Fruit fly (Drosophila melanogaster): ENCODE data around the gene CG12093.

CG12093 gene

DNA sequence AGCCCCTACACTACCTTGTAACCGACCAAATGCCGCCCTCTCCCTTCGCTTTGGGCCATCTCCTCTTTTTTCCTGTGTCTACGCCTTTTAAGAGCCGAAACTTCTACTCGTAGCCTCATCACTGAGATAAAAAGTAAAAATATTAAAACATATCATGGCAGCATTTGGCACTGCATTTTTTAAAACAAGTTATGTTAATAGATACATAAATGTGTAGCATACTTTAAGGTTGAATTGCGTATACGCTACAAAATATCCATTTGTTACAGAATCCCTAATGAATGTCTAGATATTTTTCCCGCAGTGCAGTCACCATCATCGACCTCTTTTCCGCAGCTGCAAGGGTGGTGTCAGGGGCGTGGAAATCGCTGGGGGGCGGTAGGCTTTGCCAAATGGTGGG lies 49.1 kb upstream of the CG12093 start (continued):
- TF ChIP-seq CG34422 (GFP tag; IDR thresholded peaks at IDR 0.05) (peak; percentile 44; the same call in 1 of the 3 replicates), CG3281 (GFP tag; optimal IDR thresholded peaks at IDR 0.05) (peak; percentile 41), Pdp1 (GFP tag; optimal IDR thresholded peaks at IDR 0.05) (peak in 1 of 2 experiments; percentile 17), Tbp (GFP tag; optimal IDR thresholded peaks at IDR 0.05) (no peak), Atf6 (GFP tag; IDR thresholded peaks at IDR 0.05) (peak; percentile 41; the same call in 1 of the 2 replicates), Adf1 (GFP tag; IDR thresholded peaks at IDR 0.05) (no peak; the same call in 1 of the 2 replicates), CG3847 (GFP tag; IDR thresholded peaks at IDR 0.05) (no peak), peb (GFP tag; IDR thresholded peaks at IDR 0.05) (0 out of 2 replicates have a peak, but pooled peaks have one; percentile 12), CG15073 (GFP tag; optimal IDR thresholded peaks at IDR 0.05) (no peak), CG4730 (GFP tag; IDR thresholded peaks at IDR 0.05) (no peak; the same call in 1 of the 2 replicates)

DNA sequence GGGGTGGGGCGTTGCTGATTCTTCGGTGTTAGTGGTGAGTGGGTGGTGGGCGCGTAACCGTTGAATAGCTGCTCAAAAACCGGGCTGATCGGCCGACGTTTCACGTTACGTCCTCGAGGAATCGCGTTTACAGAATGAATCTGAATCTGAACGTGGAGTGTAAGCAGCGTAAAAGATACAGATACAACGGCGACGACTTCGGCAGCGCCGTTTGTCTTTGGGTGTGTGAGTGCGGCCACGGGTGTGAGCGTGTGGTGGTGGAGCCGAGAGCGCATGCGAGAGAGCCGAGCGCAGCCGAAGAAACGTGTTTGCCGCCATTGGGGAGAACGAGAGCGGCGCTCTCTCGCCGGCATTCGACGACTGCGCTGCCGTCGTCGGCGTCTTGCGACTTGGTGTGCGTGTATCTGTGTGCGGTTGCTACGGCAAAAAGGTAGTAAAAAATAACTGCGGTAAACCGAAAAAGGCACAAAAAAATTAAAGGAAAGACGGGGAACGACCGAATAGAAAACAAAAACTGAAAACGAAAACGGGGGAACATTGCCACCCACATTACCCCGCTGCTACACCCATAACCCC lies 47.2 kb upstream of the CG12093 start:
- TF ChIP-seq Rx (GFP tag; IDR thresholded peaks at IDR 0.05) (no peak), H2.0 (GFP tag; IDR thresholded peaks at IDR 0.05) (no peak), dati (GFP tag; IDR thresholded peaks at IDR 0.05) (no peak), HLHmδ (GFP tag; optimal IDR thresholded peaks at IDR 0.05) (peak; percentile 54), ash1 (GFP tag; optimal IDR thresholded peaks at IDR 0.05) (peak; percentile 56), CG12071 (GFP tag; optimal IDR thresholded peaks at IDR 0.05) (peak; percentile 49), CG4707 (GFP tag; optimal IDR thresholded peaks at IDR 0.05) (peak; percentile 41), usp (GFP tag; optimal IDR thresholded peaks at IDR 0.05) (no peak), CG42726 (GFP tag; IDR thresholded peaks at IDR 0.05; ENCODE audit: partially characterized antibody) (no peak), Sin3A (optimal IDR thresholded peaks at IDR 0.05) (no peak), CG17912 (GFP tag; optimal IDR thresholded peaks at IDR 0.05) (peak; percentile 43), tgo (GFP tag; IDR thresholded peaks at IDR 0.05) (no peak), wor (GFP tag; IDR thresholded peaks at IDR 0.05) (no peak), fd3F (GFP tag; optimal IDR thresholded peaks at IDR 0.05) (no peak), trem (tag; optimal IDR thresholded peaks at IDR 0.05) (peak; percentile 6), Rfx (GFP tag; IDR thresholded peaks at IDR 0.05) (peak; percentile 47; the same call in 1 of the 2 replicates), CG6254 (GFP tag; optimal IDR thresholded peaks at IDR 0.05) (no peak), CG11093 (GFP tag; IDR thresholded peaks at IDR 0.05) (no peak; the same call in 2 of the 3 replicates), fd96Cb (tag; optimal IDR thresholded peaks at IDR 0.05) (no peak), E2f2 (GFP tag; IDR thresholded peaks at IDR 0.05) (peak; percentile 10; the same call in 1 of the 2 replicates), CG13894 (tag; optimal IDR thresholded peaks at IDR 0.05) (peak; percentile 73), CG13424 (tag; optimal IDR thresholded peaks at IDR 0.05) (no peak), zfh1 (GFP tag; IDR thresholded peaks at IDR 0.05) (peak; percentile 9; the same call in 1 of the 3 replicates), dpn (GFP tag; optimal IDR thresholded peaks at IDR 0.05) (no peak), tio (GFP tag; optimal IDR thresholded peaks at IDR 0.05) (no peak), CG6683 (GFP tag; optimal IDR thresholded peaks at IDR 0.05) (no peak), pzg (GFP tag; optimal IDR thresholded peaks at IDR 0.05) (no peak), Trl (optimal IDR thresholded peaks at IDR 0.05) (peak; percentile 94 to 98), Trl (GFP tag; optimal IDR thresholded peaks at IDR 0.05) (peak; percentile 63), lbe (GFP tag; optimal IDR thresholded peaks at IDR 0.05) (peak; percentile 17), CG8944 (GFP tag; optimal IDR thresholded peaks at IDR 0.05) (no peak), Ssrp (tag; optimal IDR thresholded peaks at IDR 0.05) (no peak), gfzf (GFP tag; optimal IDR thresholded peaks at IDR 0.05) (no peak), CG11695 (GFP tag; IDR thresholded peaks at IDR 0.05) (peak; percentile 58; the same call in 2 of the 3 replicates), CG12104 (GFP tag; optimal IDR thresholded peaks at IDR 0.05) (no peak), Dll (GFP tag; IDR thresholded peaks at IDR 0.05; ENCODE audit: partially characterized antibody) (peak; percentile 33; the same call in 1 of the 4 replicates), sisA (GFP tag; IDR thresholded peaks at IDR 0.05) (no peak), trh (GFP tag; optimal IDR thresholded peaks at IDR 0.05) (no peak), HmgZ (tag; optimal IDR thresholded peaks at IDR 0.05) (peak; percentile 62), Oaz (GFP tag; IDR thresholded peaks at IDR 0.05) (no peak)
